Worm (Caenorhabditis elegans) whole organism, early embryonic: Measurements from ENCODE around the gene C43D7.4.

Experiments
- F13C5.2 ChIP-seq: sonication (generic microtip); optimal IDR thresholded peaks from 2 replicates; lab custom pipeline; 2017; ENCODE audit warnings: mild to moderate bottlenecking, missing genetic modification characterization, inconsistent platforms, missing compliant biosample characterization
- aly-1 ChIP-seq: sonication (generic microtip); optimal IDR thresholded peaks from 2 replicates; lab custom pipeline; 2016; ENCODE audit warnings: missing genetic modification characterization, missing compliant biosample characterization
- ama-1 ChIP-seq: fragments of 150-350 bp; optimal IDR thresholded peaks from 2 replicates; lab custom pipeline; 2014
- ceh-13 ChIP-seq: fragments of 200-800 bp; sonication (Bioruptor generic); optimal IDR thresholded peaks from 2 replicates; lab custom pipeline; 2018; ENCODE audit warnings: mild to moderate bottlenecking, missing genetic modification characterization, missing compliant biosample characterization
- ceh-36 ChIP-seq: sonication (generic microtip); optimal IDR thresholded peaks from 2 replicates; lab custom pipeline; 2016; ENCODE audit warnings: missing genetic modification characterization, inconsistent platforms, missing compliant biosample characterization
- flt-1 ChIP-seq: fragments of 200-800 bp; sonication (Bioruptor generic); IDR thresholded peaks from 2 replicates; pipeline ENCODE4 v1.3.6; 2022; ENCODE audit warnings: missing genetic modification characterization, missing compliant biosample characterization
- hmbx-1 ChIP-seq: sonication (generic microtip); optimal IDR thresholded peaks from 2 replicates; lab custom pipeline; 2016; ENCODE audit warnings: mild to moderate bottlenecking, missing genetic modification characterization, missing compliant biosample characterization
- hmg-4 ChIP-seq: fragments of 200-800 bp; sonication (Bioruptor generic); optimal IDR thresholded peaks from 2 replicates; lab custom pipeline; 2018; ENCODE audit warnings: mild to moderate bottlenecking, missing genetic modification characterization, missing compliant biosample characterization
- hnd-1 ChIP-seq: sonication (generic microtip); optimal IDR thresholded peaks from 2 replicates; lab custom pipeline; 2016; ENCODE audit warnings: missing genetic modification characterization, missing compliant biosample characterization
- scrt-1 ChIP-seq: fragments of 200-800 bp; sonication (Bioruptor generic); IDR thresholded peaks from 2 replicates; pipeline ENCODE4 v1.3.6; 2022; ENCODE audit warnings: missing genetic modification characterization, missing compliant biosample characterization
- sea-1 ChIP-seq: fragments of 200-800 bp; sonication (Bioruptor generic); conservative IDR thresholded peaks from 2 replicates; pipeline ENCODE4 v1.3.6; 2022; ENCODE audit warnings: missing genetic modification characterization, missing compliant biosample characterization
- tbx-37 ChIP-seq: fragments of 200-800 bp; sonication (Bioruptor generic); conservative IDR thresholded peaks from 2 replicates; pipeline ENCODE4 v1.3.6; 2022; ENCODE audit warnings: missing genetic modification reagents, missing genetic modification characterization, missing compliant biosample characterization

DNA sequence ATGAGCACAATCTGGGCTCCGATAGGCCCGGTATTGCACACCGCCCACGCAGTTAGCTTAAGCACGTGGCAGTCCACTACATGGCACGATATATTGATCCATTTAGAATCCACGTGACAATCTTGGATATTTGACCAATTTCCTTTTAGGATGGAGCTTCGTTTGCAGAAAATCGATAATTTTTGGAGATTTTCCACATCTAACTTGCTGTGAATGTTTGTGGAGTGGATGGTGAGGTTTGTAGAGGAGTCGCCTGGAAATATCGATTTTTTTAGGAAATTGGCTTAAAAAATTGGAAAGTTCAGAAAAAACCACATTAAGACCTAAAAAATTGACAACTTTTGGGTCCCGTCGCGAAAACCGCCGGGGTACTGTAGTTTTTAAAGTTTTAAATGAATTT lies 15.0 kb upstream of the C43D7.4 start:
- TF ChIP-seq ceh-36 (no peak), ama-1 (no peak), hnd-1 (tag; lab: Kevin White, UChicago) (no peak), tbx-37 (GFP tag; lab: Robert Waterston, UW) (no peak), hmbx-1 (no peak), scrt-1 (no peak), sea-1 (no peak), ceh-13 (GFP tag; lab: Kevin White, UChicago) (no peak), aly-1 (tag; lab: Kevin White, UChicago) (no peak), F13C5.2 (tag; lab: Kevin White, UChicago) (no peak), hmg-4 (GFP tag; lab: Kevin White, UChicago) (no peak), flt-1 (GFP tag; lab: Robert Waterston, UW) (no peak)
